Worm (Caenorhabditis elegans): Measurements from ENCODE around the gene tag-243.

Gene tag-243

DNA sequence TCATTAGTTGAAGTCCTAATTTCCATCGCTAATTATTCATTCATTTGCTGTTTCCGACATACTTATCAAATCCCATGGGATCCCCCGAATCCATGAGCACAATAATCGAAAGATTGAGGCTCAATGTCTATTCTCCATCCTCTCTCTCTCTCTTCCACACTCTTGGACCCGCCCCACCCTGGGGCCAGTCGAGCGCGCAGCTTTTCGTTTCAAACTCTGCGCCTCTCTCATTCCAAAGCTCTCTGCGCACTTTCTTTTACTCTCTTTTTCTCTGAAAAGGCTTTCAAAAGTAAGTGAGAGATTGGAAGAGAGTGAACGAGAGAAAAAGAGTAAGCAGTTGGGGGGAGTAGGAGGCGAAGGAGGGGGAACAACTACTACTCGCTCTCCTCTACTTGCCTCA, 33.5 kb upstream of the tag-243 start, which contains the start of gene acy-1 (continued):
- TF ChIP-seq rnt-1 (tag; optimal IDR thresholded peaks at IDR 0.05) = peak; percentile 87
- TF ChIP-seq ces-1 (GFP tag; optimal IDR thresholded peaks at IDR 0.05) = no peak
- TF ChIP-seq ceh-82 (tag; optimal IDR thresholded peaks at IDR 0.05) = peak; percentile 60 to 86 (median 68)
- peak; percentile 26 for TF ChIP-seq irx-1 (tag; optimal IDR thresholded peaks at IDR 0.05)
- peak; percentile 27; the same call in 1 of the 2 replicates for TF ChIP-seq mab-9 (GFP tag; IDR thresholded peaks at IDR 0.05)
- TF ChIP-seq nhr-237 (tag; optimal IDR thresholded peaks at IDR 0.05) = peak; percentile 46
- TF ChIP-seq aly-2 (tag; optimal IDR thresholded peaks at IDR 0.05) = no peak
- peak; percentile 31 for TF ChIP-seq C04F5.9 (tag; optimal IDR thresholded peaks at IDR 0.05)
- TF ChIP-seq lir-3 (tag; optimal IDR thresholded peaks at IDR 0.05; ENCODE audit: poor library complexity) = peak; percentile 51
- no peak for TF ChIP-seq fkh-4 (tag; optimal IDR thresholded peaks at IDR 0.05; ENCODE audit: borderline replicate concordance)
- peak; percentile 35 for TF ChIP-seq C16A3.4 (tag; optimal IDR thresholded peaks at IDR 0.05)
- no peak for TF ChIP-seq grh-1 (GFP tag; IDR thresholded peaks at IDR 0.05)
- TF ChIP-seq isw-1 (GFP tag; IDR thresholded peaks at IDR 0.05) = peak; percentile 64
- peak; percentile 20 for TF ChIP-seq sox-4 (tag; optimal IDR thresholded peaks at IDR 0.05)
- TF ChIP-seq hlh-4 (tag; optimal IDR thresholded peaks at IDR 0.05) = no peak
- no peak for TF ChIP-seq nhr-12 (tag; optimal IDR thresholded peaks at IDR 0.05)
- TF ChIP-seq ceh-63 (GFP tag; optimal IDR thresholded peaks at IDR 0.05) = no peak
- TF ChIP-seq blmp-1 (tag; optimal IDR thresholded peaks at IDR 0.05) = peak; percentile 38
- no peak for TF ChIP-seq ama-1 (optimal IDR thresholded peaks at IDR 0.05)
- TF ChIP-seq jun-1 (tag; optimal IDR thresholded peaks at IDR 0.05) = peak; percentile 59
- TF ChIP-seq mef-2 (tag; optimal IDR thresholded peaks at IDR 0.05) = no peak
- TF ChIP-seq nhr-11 (tag; optimal IDR thresholded peaks at IDR 0.05) = no peak
- peak; percentile 79 for TF ChIP-seq mep-1 (tag; optimal IDR thresholded peaks at IDR 0.05)
- no peak for TF ChIP-seq elt-2 (tag; optimal IDR thresholded peaks at IDR 0.05)
- peak; percentile 67 for TF ChIP-seq xbp-1 (tag; optimal IDR thresholded peaks at IDR 0.05)
- TF ChIP-seq fos-1 (tag; optimal IDR thresholded peaks at IDR 0.05) = peak; percentile 62
- peak; percentile 85 to 88 for TF ChIP-seq efl-1 (optimal IDR thresholded peaks at IDR 0.05)
- TF ChIP-seq efl-1 (GFP tag; optimal IDR thresholded peaks at IDR 0.05 in 1 of 2) = peak; percentile 76 to 95
- TF ChIP-seq unc-30 (tag; optimal IDR thresholded peaks at IDR 0.05) = no peak
- peak; percentile 34 for TF ChIP-seq unc-130 (tag; optimal IDR thresholded peaks at IDR 0.05)
- no peak for TF ChIP-seq elt-3 (tag; optimal IDR thresholded peaks at IDR 0.05)
- peak; percentile 91 for TF ChIP-seq nhr-71 (tag; optimal IDR thresholded peaks at IDR 0.05)
- TF ChIP-seq pag-3 (tag; optimal IDR thresholded peaks at IDR 0.05; ENCODE audit: borderline replicate concordance, insufficient read depth) = no peak
- TF ChIP-seq zip-4 (GFP tag; optimal IDR thresholded peaks at IDR 0.05) = no peak
- no peak for TF ChIP-seq hlh-17 (GFP tag; optimal IDR thresholded peaks at IDR 0.05; ENCODE audit: borderline replicate concordance)
- TF ChIP-seq snu-23 (GFP tag; optimal IDR thresholded peaks at IDR 0.05) = peak; percentile 79
- TF ChIP-seq zag-1 (tag; optimal IDR thresholded peaks at IDR 0.05) = peak; percentile 68
- no peak for TF ChIP-seq pqm-1 (tag; optimal IDR thresholded peaks at IDR 0.05)
- TF ChIP-seq egl-13 (tag; optimal IDR thresholded peaks at IDR 0.05) = peak; percentile 47
- peak; percentile 81 for TF ChIP-seq fkh-10 (GFP tag; optimal IDR thresholded peaks at IDR 0.05)
- peak; percentile 67 for TF ChIP-seq lin-13 (GFP tag; optimal IDR thresholded peaks at IDR 0.05)

DNA sequence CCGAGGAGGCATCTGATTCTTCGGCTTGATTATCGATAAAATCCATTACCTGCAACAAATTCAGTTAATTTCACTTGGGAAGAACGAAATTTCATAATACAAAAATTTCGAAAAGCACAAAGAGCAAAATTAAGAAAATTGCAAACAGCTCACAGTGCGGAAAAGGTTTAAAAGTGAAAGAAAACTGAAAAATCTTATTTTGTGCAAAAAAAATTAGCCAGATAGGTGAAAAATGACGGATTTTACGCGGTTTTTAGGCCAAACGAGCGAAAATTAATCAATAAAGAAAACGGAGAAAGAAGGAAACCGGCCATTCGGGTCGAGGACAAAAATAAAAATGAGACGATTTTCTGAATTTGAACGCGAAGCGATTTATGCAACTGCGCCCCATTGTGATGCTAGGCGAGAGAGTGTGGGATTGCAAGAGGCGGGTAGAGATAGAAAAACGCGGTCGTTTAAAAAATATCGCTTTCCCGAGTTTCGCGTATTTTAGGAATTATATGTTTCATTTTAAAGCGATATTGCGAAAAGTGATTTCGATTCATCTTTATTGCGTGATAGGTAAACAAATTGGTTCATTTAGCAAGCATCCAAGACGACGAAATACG, 32.5 kb upstream of the tag-243 start, which contains the start of gene emb-5:
emb-5 (minus strand) TSS at position 51 of the 608 bp plus-strand sequence.
- peak in 1 of 2 experiments; percentile 36 for TF ChIP-seq mdl-1 (tag; optimal IDR thresholded peaks at IDR 0.05)
- peak; percentile 58 for TF ChIP-seq F16B12.6 (tag; optimal IDR thresholded peaks at IDR 0.05)
- TF ChIP-seq irx-1 (tag; optimal IDR thresholded peaks at IDR 0.05) = peak; percentile 44
- TF ChIP-seq efl-1 (optimal IDR thresholded peaks at IDR 0.05) = peak; percentile 76 to 97
- TF ChIP-seq efl-1 (GFP tag; optimal IDR thresholded peaks at IDR 0.05 in 1 of 2) = peak; percentile 97 to 100
- TF ChIP-seq unc-130 (tag; optimal IDR thresholded peaks at IDR 0.05) = no peak
- peak in 1 of 6 experiments; percentile 38 for TF ChIP-seq elt-3 (tag; optimal IDR thresholded peaks at IDR 0.05)
- TF ChIP-seq jun-1 (tag; optimal IDR thresholded peaks at IDR 0.05) = peak; percentile 59
- no peak for TF ChIP-seq nhr-76 (tag; optimal IDR thresholded peaks at IDR 0.05)
- TF ChIP-seq grh-1 (GFP tag; IDR thresholded peaks at IDR 0.05) = peak; percentile 58; the same call in 1 of the 2 replicates
- peak; percentile 40; the same call in 1 of the 2 replicates for TF ChIP-seq mab-9 (GFP tag; IDR thresholded peaks at IDR 0.05)
- TF ChIP-seq ceh-82 (tag; optimal IDR thresholded peaks at IDR 0.05) = peak; percentile 30 to 85 (median 74)
- TF ChIP-seq unc-98 (GFP tag; IDR thresholded peaks at IDR 0.05) = no peak
- no peak for TF ChIP-seq sptf-1 (tag; optimal IDR thresholded peaks at IDR 0.05)
- no peak for TF ChIP-seq hlh-17 (GFP tag; optimal IDR thresholded peaks at IDR 0.05; ENCODE audit: borderline replicate concordance)
- no peak for TF ChIP-seq lin-14 (GFP tag; optimal IDR thresholded peaks at IDR 0.05)
- TF ChIP-seq pax-3 (tag; optimal IDR thresholded peaks at IDR 0.05) = peak; percentile 28
- peak; percentile 71 for TF ChIP-seq skn-1 (tag; optimal IDR thresholded peaks at IDR 0.05)
- TF ChIP-seq fkh-4 (tag; optimal IDR thresholded peaks at IDR 0.05; ENCODE audit: borderline replicate concordance) = no peak
- TF ChIP-seq nhr-47 (tag; optimal IDR thresholded peaks at IDR 0.05) = peak; percentile 77
- TF ChIP-seq isw-1 (GFP tag; IDR thresholded peaks at IDR 0.05) = peak; percentile 75
- TF ChIP-seq aly-2 (tag; optimal IDR thresholded peaks at IDR 0.05) = peak; percentile 7
- no peak for TF ChIP-seq alr-1 (tag; optimal IDR thresholded peaks at IDR 0.05; ENCODE audit: borderline replicate concordance)

All from whole organism, L1 larva.